Worm (Caenorhabditis elegans) whole organism, young adult: Measurements from ENCODE around the gene frpr-3.
A peak's percentile ranks its signal among the peaks of the same experiment; 100 is the strongest.

Experiments used
- B0035.1 ChIP-seq: sonication (generic microtip); optimal IDR thresholded peaks from 2 replicates; lab custom pipeline; 2016; ENCODE audit warnings: missing genetic modification characterization, mild to moderate bottlenecking, missing compliant biosample characterization, missing genotype, missing genetic modification reagents
- B0261.1 ChIP-seq: sonication (generic microtip); optimal IDR thresholded peaks from 2 replicates; lab custom pipeline; 2016; ENCODE audit warnings: mild to moderate bottlenecking, missing genetic modification characterization, moderate library complexity, missing compliant biosample characterization
- F23B12.7 ChIP-seq: sonication (generic microtip); optimal IDR thresholded peaks from 2 replicates; lab custom pipeline; 2017; ENCODE audit warnings: missing genetic modification characterization, mild to moderate bottlenecking, missing compliant biosample characterization, antibody characterized with exemption, moderate library complexity; ENCODE audit not compliant: insufficient read depth
- F33H1.4 ChIP-seq: fragments of 200-800 bp; sonication (Bioruptor generic); IDR thresholded peaks from 2 replicates; pipeline ENCODE4 v1.3.6; 2022; ENCODE audit warnings: missing genetic modification reagents, missing genetic modification characterization, missing compliant biosample characterization
- F39B2.1 ChIP-seq: fragments of 200-800 bp; sonication (Bioruptor generic); IDR thresholded peaks from 2 replicates; pipeline ENCODE4 v1.3.6; 2022; ENCODE audit warnings: missing genetic modification reagents, missing genetic modification characterization, missing compliant biosample characterization
- F49E8.2 ChIP-seq: sonication (generic microtip); optimal IDR thresholded peaks from 3 replicates; lab custom pipeline; 2017; ENCODE audit warnings: missing genetic modification characterization, mild to moderate bottlenecking, missing compliant biosample characterization, antibody characterized with exemption, moderate library complexity; ENCODE audit not compliant: insufficient read depth
- F57C9.4 ChIP-seq: sonication (generic microtip); optimal IDR thresholded peaks from 2 replicates; lab custom pipeline; 2017; ENCODE audit warnings: mild to moderate bottlenecking, missing genetic modification characterization, missing compliant biosample characterization
- Y53G8AR.9 ChIP-seq: fragments of 200-800 bp; sonication (Bioruptor generic); conservative IDR thresholded peaks from 2 replicates; pipeline ENCODE4 v1.3.6; 2022; ENCODE audit warnings: missing genetic modification reagents, missing genetic modification characterization, missing compliant biosample characterization
- Y67H2A.10 ChIP-seq: fragments of 200-800 bp; sonication (Bioruptor generic); conservative IDR thresholded peaks from 2 replicates; pipeline ENCODE4 v1.3.6; 2022; ENCODE audit warnings: missing genetic modification reagents, missing genetic modification characterization, missing compliant biosample characterization
- ZK185.1 ChIP-seq: sonication (generic microtip); optimal IDR thresholded peaks from 2 replicates; lab custom pipeline; 2016; ENCODE audit warnings: mild to moderate bottlenecking, missing genetic modification characterization, missing compliant biosample characterization; ENCODE audit not compliant: poor library complexity, severe bottlenecking
- bed-1 ChIP-seq: fragments of 200-800 bp; sonication (Bioruptor generic); IDR thresholded peaks from 2 replicates; pipeline ENCODE4 v1.3.6; 2022; ENCODE audit warnings: missing genetic modification reagents, missing genetic modification characterization, missing compliant biosample characterization
- ceh-27 ChIP-seq: fragments of 200-800 bp; sonication (Bioruptor generic); optimal IDR thresholded peaks from 2 replicates; lab custom pipeline; 2018; ENCODE audit warnings: mild to moderate bottlenecking, missing genetic modification characterization, moderate library complexity, missing compliant biosample characterization
- ceh-91 ChIP-seq: fragments of 200-800 bp; sonication (Bioruptor generic); IDR thresholded peaks from 2 replicates; pipeline ENCODE4 v1.3.6; 2022; ENCODE audit warnings: missing genetic modification reagents, missing genetic modification characterization, missing compliant biosample characterization
- chd-7 ChIP-seq: sonication (generic microtip); optimal IDR thresholded peaks from 2 replicates; lab custom pipeline; 2016; ENCODE audit warnings: mild to moderate bottlenecking, missing genetic modification characterization, moderate library complexity, missing compliant biosample characterization
- dox-1 ChIP-seq: fragments of 200-800 bp; sonication (Bioruptor generic); IDR thresholded peaks from 2 replicates; pipeline ENCODE4 v1.3.6; 2022; ENCODE audit warnings: missing genetic modification reagents, missing genetic modification characterization, missing compliant biosample characterization
- egl-18 ChIP-seq: fragments of 200-800 bp; sonication (Bioruptor generic); IDR thresholded peaks from 2 replicates; pipeline ENCODE4 v1.3.6; 2022; ENCODE audit warnings: missing genetic modification reagents, missing genetic modification characterization, missing compliant biosample characterization
- egl-44 ChIP-seq: fragments of 200-800 bp; sonication (Bioruptor generic); IDR thresholded peaks from 2 replicates; pipeline ENCODE4 v1.3.6; 2022; ENCODE audit warnings: missing genetic modification reagents, missing genetic modification characterization, missing compliant biosample characterization
- egrh-3 ChIP-seq: fragments of 200-800 bp; sonication (Bioruptor generic); IDR thresholded peaks from 2 replicates; pipeline ENCODE4 v1.3.6; 2022; ENCODE audit warnings: missing genetic modification reagents, missing genetic modification characterization, missing compliant biosample characterization
- ets-4 ChIP-seq: fragments of 200-800 bp; sonication (Bioruptor generic); optimal IDR thresholded peaks from 2 replicates; lab custom pipeline; 2018; ENCODE audit warnings: mild to moderate bottlenecking, missing genetic modification characterization, missing compliant biosample characterization
- fkh-3 ChIP-seq: sonication (generic microtip); optimal IDR thresholded peaks from 2 replicates; lab custom pipeline; 2016; ENCODE audit warnings: mild to moderate bottlenecking, missing genetic modification characterization, missing compliant biosample characterization
- him-1 ChIP-seq: sonication (generic microtip); optimal IDR thresholded peaks from 2 replicates; lab custom pipeline; 2016; ENCODE audit warnings: missing genotype, missing genetic modification reagents, missing genetic modification characterization, missing compliant biosample characterization
- hlh-12 ChIP-seq: sonication (generic microtip); optimal IDR thresholded peaks from 2 replicates; lab custom pipeline; 2016; ENCODE audit warnings: missing genetic modification characterization, missing compliant biosample characterization
- hlh-26 ChIP-seq: fragments of 200-800 bp; sonication (Bioruptor generic); conservative IDR thresholded peaks from 2 replicates; pipeline ENCODE4 v1.3.6; 2022; ENCODE audit warnings: missing genetic modification reagents, missing genetic modification characterization, missing compliant biosample characterization
- hmg-1.2 ChIP-seq: fragments of 200-800 bp; sonication (Bioruptor generic); IDR thresholded peaks from 2 replicates; pipeline ENCODE4 v1.3.6; 2022; ENCODE audit warnings: missing genetic modification reagents, missing genetic modification characterization, missing compliant biosample characterization
- hsf-1 ChIP-seq: fragments of 200-800 bp; sonication (Bioruptor generic); IDR thresholded peaks from 2 replicates; pipeline ENCODE4 v1.3.6; 2022; ENCODE audit warnings: missing genetic modification reagents, missing genetic modification characterization, missing compliant biosample characterization
- lag-1 ChIP-seq: fragments of 200-800 bp; sonication (Bioruptor generic); IDR thresholded peaks from 2 replicates; pipeline ENCODE4 v1.3.6; 2022; ENCODE audit warnings: missing genetic modification reagents, missing genetic modification characterization, missing compliant biosample characterization
- lin-35 ChIP-seq, 3 experiments: fragments of 150-350 bp in 2 of 3; sonication (generic microtip) in 1 of 3; optimal IDR thresholded peaks; 2 replicates each; lab custom pipeline; 2014 to 2018; ENCODE audit warnings: missing biosample characterization in 3 of 3, missing genetic modification characterization in 3 of 3, missing genetic modification reagents in 3 of 3
- lin-40 ChIP-seq: sonication (generic microtip); optimal IDR thresholded peaks from 2 replicates; lab custom pipeline; 2016; ENCODE audit warnings: missing genetic modification characterization, mild to moderate bottlenecking, missing compliant biosample characterization, missing genotype, missing genetic modification reagents
- lir-1 ChIP-seq: fragments of 200-800 bp; sonication (Bioruptor generic); conservative IDR thresholded peaks from 2 replicates; pipeline ENCODE4 v1.3.6; 2022; ENCODE audit warnings: missing genetic modification reagents, missing genetic modification characterization, missing compliant biosample characterization
- lsl-1 ChIP-seq: fragments of 200-800 bp; sonication (Bioruptor generic); optimal IDR thresholded peaks from 2 replicates; lab custom pipeline; 2018; ENCODE audit warnings: mild to moderate bottlenecking, missing genetic modification characterization, moderate library complexity, missing compliant biosample characterization
- lsy-27 ChIP-seq: sonication (generic microtip); optimal IDR thresholded peaks from 2 replicates; lab custom pipeline; 2017; ENCODE audit warnings: missing genetic modification characterization, mild to moderate bottlenecking, missing compliant biosample characterization, antibody characterized with exemption, missing genotype, borderline replicate concordance; ENCODE audit not compliant: insufficient read depth
- madf-10 ChIP-seq: sonication (generic microtip); optimal IDR thresholded peaks from 2 replicates; lab custom pipeline; 2016; ENCODE audit warnings: mild to moderate bottlenecking, missing genetic modification characterization, missing compliant biosample characterization
- madf-8 ChIP-seq: fragments of 200-800 bp; sonication (Bioruptor generic); conservative IDR thresholded peaks from 2 replicates; pipeline ENCODE4 v1.3.6; 2022; ENCODE audit warnings: missing genetic modification reagents, missing genetic modification characterization, missing compliant biosample characterization
- mcd-1 ChIP-seq: fragments of 200-800 bp; sonication (Bioruptor generic); IDR thresholded peaks from 2 replicates; pipeline ENCODE4 v1.3.6; 2022; ENCODE audit warnings: missing genetic modification reagents, missing genetic modification characterization, missing compliant biosample characterization
- mes-4 ChIP-seq: sonication (generic microtip); optimal IDR thresholded peaks from 2 replicates; lab custom pipeline; 2016; ENCODE audit warnings: missing genotype, missing genetic modification characterization, missing compliant biosample characterization
- nfyb-1 ChIP-seq: fragments of 200-800 bp; sonication (Bioruptor generic); IDR thresholded peaks from 2 replicates; pipeline ENCODE4 v1.3.6; 2022; ENCODE audit warnings: missing genetic modification reagents, missing genetic modification characterization, missing compliant biosample characterization
- nhr-80 ChIP-seq: sonication (generic microtip); optimal IDR thresholded peaks from 2 replicates; lab custom pipeline; 2016; ENCODE audit warnings: missing genetic modification characterization, missing compliant biosample characterization
- rpc-1 ChIP-seq, 2 experiments: fragments of 150-350 bp in 1 of 2; sonication (generic microtip) in 1 of 2; optimal IDR thresholded peaks; 2 replicates each; lab custom pipeline; 2014 to 2018; ENCODE audit warnings: missing biosample characterization in 1 of 2, missing genetic modification characterization in 1 of 2, missing genetic modification reagents in 1 of 2, missing genotype in 1 of 2
- snpc-1.3 ChIP-seq: sonication (generic microtip); optimal IDR thresholded peaks from 2 replicates; lab custom pipeline; 2017; ENCODE audit warnings: missing genetic modification characterization, mild to moderate bottlenecking, missing compliant biosample characterization, antibody characterized with exemption, moderate library complexity, missing genotype, missing genetic modification reagents; ENCODE audit not compliant: insufficient read depth
- tbp1 ChIP-seq: fragments of 200-800 bp; sonication (Bioruptor generic); optimal IDR thresholded peaks from 2 replicates; lab custom pipeline; 2018; ENCODE audit warnings: mild to moderate bottlenecking, missing genetic modification characterization, missing compliant biosample characterization
- unc-62 ChIP-seq: fragments of 150-350 bp; optimal IDR thresholded peaks from 2 replicates; lab custom pipeline; 2014; ENCODE audit warnings: missing biosample characterization, missing genetic modification reagents, missing genetic modification characterization
- xnd-1 ChIP-seq: sonication (generic microtip); optimal IDR thresholded peaks from 2 replicates; lab custom pipeline; 2016; ENCODE audit warnings: missing genotype, missing genetic modification reagents, missing genetic modification characterization, missing compliant biosample characterization
- zim-3 ChIP-seq: sonication (generic microtip); optimal IDR thresholded peaks from 2 replicates; lab custom pipeline; 2017; ENCODE audit warnings: mild to moderate bottlenecking, missing genetic modification characterization, moderate library complexity, missing compliant biosample characterization
- ztf-25 ChIP-seq: fragments of 200-800 bp; sonication (Bioruptor generic); IDR thresholded peaks from 2 replicates; pipeline ENCODE4 v1.3.6; 2022; ENCODE audit warnings: missing genetic modification reagents, missing genetic modification characterization, missing compliant biosample characterization
- ztf-6 ChIP-seq: fragments of 200-800 bp; sonication (Bioruptor generic); IDR thresholded peaks from 2 replicates; pipeline ENCODE4 v1.3.6; 2022; ENCODE audit warnings: missing genetic modification reagents, missing genetic modification characterization, missing compliant biosample characterization

frpr-3 gene

DNA sequence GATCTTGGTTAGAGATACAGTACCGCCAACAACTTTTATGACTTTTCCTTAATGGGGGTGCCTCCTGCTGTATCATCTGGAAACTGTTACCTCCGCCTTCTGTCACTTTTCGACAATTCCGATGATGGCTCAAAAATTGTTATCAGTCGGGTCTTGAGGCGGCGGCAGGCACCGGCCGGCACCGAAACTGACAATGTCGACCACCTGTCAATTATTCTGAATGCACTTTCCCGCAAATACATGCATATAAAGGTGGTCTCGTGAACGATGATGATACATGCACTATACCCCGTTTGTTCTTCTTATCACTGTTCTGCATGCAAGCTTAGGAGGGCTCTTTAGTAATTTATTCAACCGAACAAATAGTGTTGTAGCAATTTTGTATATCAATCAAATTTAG is 27.0 kb upstream of the frpr-3 start (continued):
- no peak for TF ChIP-seq F39B2.1 (GFP tag; lab: Robert Waterston, UW)
- TF ChIP-seq him-1 (tag; lab: Kevin White, UChicago), result no peak
- TF ChIP-seq chd-7 (tag; lab: Kevin White, UChicago), result peak; percentile 71
- TF ChIP-seq nhr-80, result peak; percentile 99
- TF ChIP-seq ZK185.1 (tag; lab: Kevin White, UChicago), result peak; percentile 21
- no peak for TF ChIP-seq mes-4 (tag; lab: Kevin White, UChicago)
- no peak for TF ChIP-seq hmg-1.2
- 0 out of 2 replicates have a peak, but pooled peaks have one; percentile 28 for TF ChIP-seq mcd-1 (GFP tag; lab: Robert Waterston, UW)
- no peak for TF ChIP-seq lin-35 (GFP tag; optimal IDR thresholded peaks at IDR 0.05; lab: Kevin White, UChicago)
- TF ChIP-seq Y67H2A.10 (GFP tag; lab: Robert Waterston, UW), result no peak
- TF ChIP-seq nfyb-1 (GFP tag; lab: Robert Waterston, UW), result peak; percentile 20; the same call in 1 of the 2 replicates
- peak; percentile 11 for TF ChIP-seq madf-10 (tag; lab: Kevin White, UChicago)
- 0 out of 2 replicates have a peak, but pooled peaks have one; percentile 47 for TF ChIP-seq Y53G8AR.9 (GFP tag; lab: Robert Waterston, UW)
- peak; percentile 98 for TF ChIP-seq unc-62 (GFP tag; lab: Kevin White, UChicago)
- TF ChIP-seq egl-44 (GFP tag; lab: Robert Waterston, UW), result peak; percentile 70; the same call in 1 of the 2 replicates
- TF ChIP-seq hlh-26, result no peak
- TF ChIP-seq rpc-1 (optimal IDR thresholded peaks at IDR 0.05; lab: Kevin White, UChicago), result no peak
- no peak for TF ChIP-seq rpc-1 (tag; optimal IDR thresholded peaks at IDR 0.05; lab: Kevin White, UChicago)
- TF ChIP-seq ztf-25 (GFP tag; lab: Robert Waterston, UW), result no peak
- TF ChIP-seq lir-1 (GFP tag; lab: Robert Waterston, UW), result 0 out of 2 replicates have a peak, but pooled peaks have one; percentile 11
- no peak for TF ChIP-seq F49E8.2 (tag; lab: Kevin White, UChicago)
- TF ChIP-seq lin-40 (tag; lab: Kevin White, UChicago), result peak; percentile 35
- TF ChIP-seq ztf-6, result no peak
- peak; percentile 87 for TF ChIP-seq dox-1 (GFP tag; lab: Robert Waterston, UW)
- TF ChIP-seq tbp1 (GFP tag; lab: Kevin White, UChicago), result peak; percentile 59
- TF ChIP-seq lsy-27 (tag; lab: Kevin White, UChicago), result no peak
- TF ChIP-seq ets-4 (GFP tag; lab: Kevin White, UChicago), result peak; percentile 98

DNA sequence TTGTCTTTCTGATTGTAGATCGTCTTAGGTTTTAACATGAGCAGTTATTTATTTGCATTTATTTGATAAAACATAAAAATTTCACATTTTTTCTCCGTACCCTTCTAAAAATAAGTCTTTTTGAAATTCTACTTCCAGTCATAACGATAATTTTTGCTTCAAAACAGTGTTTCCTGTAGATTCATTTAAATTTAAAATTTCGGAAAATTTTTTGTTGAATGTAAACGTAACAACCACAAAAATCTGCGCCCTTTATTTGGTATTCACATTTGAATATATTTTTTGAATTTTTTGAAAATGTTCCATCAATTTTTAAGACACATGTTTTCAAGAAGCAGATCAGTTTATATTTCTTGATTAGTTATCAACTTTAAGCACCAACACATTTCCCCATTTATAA is 25.7 kb upstream of the frpr-3 start:
- TF ChIP-seq egrh-3 (GFP tag; lab: Robert Waterston, UW) (no peak), F33H1.4 (GFP tag; lab: Robert Waterston, UW) (no peak), xnd-1 (no peak), madf-8 (GFP tag; lab: Robert Waterston, UW) (no peak), ceh-27 (GFP tag; lab: Kevin White, UChicago) (no peak), B0035.1 (tag; lab: Kevin White, UChicago) (no peak), nhr-80 (no peak), lag-1 (GFP tag; lab: Robert Waterston, UW) (no peak), B0261.1 (tag; lab: Kevin White, UChicago) (no peak), F57C9.4 (tag; lab: Kevin White, UChicago) (no peak), lsl-1 (no peak), egl-18 (GFP tag; lab: Robert Waterston, UW) (no peak), F23B12.7 (tag; lab: Kevin White, UChicago) (no peak), fkh-3 (tag; lab: Kevin White, UChicago) (no peak), ceh-91 (GFP tag; lab: Robert Waterston, UW) (no peak), snpc-1.3 (tag; lab: Kevin White, UChicago) (no peak), hlh-12 (tag; lab: Kevin White, UChicago) (no peak), bed-1 (no peak), zim-3 (tag; lab: Kevin White, UChicago) (no peak), hsf-1 (GFP tag; lab: Robert Waterston, UW) (no peak)
